Fruit fly (Drosophila melanogaster) whole organism, embryonic: ENCODE data around the gene Clk.

Experiments used
- CG10366 ChIP-seq: fragments of 200-800 bp; sonication (Bioruptor generic); IDR thresholded peaks from 2 replicates; pipeline ENCODE4 v1.3.6; 2022; ENCODE audit warnings: missing biosample characterization, missing genetic modification characterization
- CG10462 ChIP-seq: fragments of 200-800 bp; sonication (Bioruptor generic); optimal IDR thresholded peaks from 2 replicates; lab custom pipeline; 2016; ENCODE audit warnings: missing biosample characterization, missing genetic modification characterization
- CG12071 ChIP-seq: fragments of 200-800 bp; sonication (Bioruptor generic); optimal IDR thresholded peaks from 3 replicates; lab custom pipeline; 2018; ENCODE audit warnings: missing biosample characterization, mild to moderate bottlenecking, missing genetic modification characterization
- CG15601 ChIP-seq: fragments of 200-800 bp; sonication (Bioruptor generic); optimal IDR thresholded peaks from 3 replicates; lab custom pipeline; 2019; ENCODE audit warnings: missing biosample characterization, mild to moderate bottlenecking, missing genetic modification characterization, moderate library complexity
- CG30020 ChIP-seq: fragments of 200-800 bp; optimal IDR thresholded peaks from 2 replicates; lab custom pipeline; 2019; ENCODE audit warnings: missing biosample characterization, mild to moderate bottlenecking, missing genetic modification characterization, moderate library complexity
- CG32772 ChIP-seq: fragments of 200-800 bp; sonication (Bioruptor generic); IDR thresholded peaks from 2 replicates; pipeline ENCODE4 v1.3.6; 2022; ENCODE audit warnings: missing biosample characterization, missing genetic modification characterization
- CG34376 ChIP-seq: fragments of 200-800 bp; sonication (Bioruptor generic); optimal IDR thresholded peaks from 2 replicates; lab custom pipeline; 2018; ENCODE audit warnings: missing biosample characterization, mild to moderate bottlenecking, missing genetic modification characterization
- CG7271 ChIP-seq: fragments of 200-800 bp; sonication (Bioruptor generic); optimal IDR thresholded peaks from 2 replicates; lab custom pipeline; 2018; ENCODE audit warnings: missing biosample characterization, mild to moderate bottlenecking, missing genetic modification characterization, moderate library complexity
- CG7556 ChIP-seq: fragments of 200-800 bp; sonication (Bioruptor generic); optimal IDR thresholded peaks from 2 replicates; lab custom pipeline; 2017; ENCODE audit warnings: missing biosample characterization, mild to moderate bottlenecking, missing genetic modification characterization
- CG8290 ChIP-seq, 3 experiments: fragments of 200-800 bp; sonication (Bioruptor generic); optimal IDR thresholded peaks; 2 replicates each; lab custom pipeline; 2016 to 2019; ENCODE audit warnings: missing biosample characterization in 3 of 3, missing genetic modification characterization in 3 of 3, mild to moderate bottlenecking in 2 of 3, moderate library complexity in 1 of 3
- Dad ChIP-seq: fragments of 200-800 bp; sonication (Bioruptor generic); optimal IDR thresholded peaks from 3 replicates; lab custom pipeline; 2016; ENCODE audit warnings: missing biosample characterization, missing genetic modification characterization
- Dfd ChIP-seq, 2 experiments: fragments of >200 bp; optimal IDR thresholded peaks; 2 replicates each; lab custom pipeline; 2017; ENCODE audit warnings: missing biosample characterization in 2 of 2, missing genetic modification characterization in 2 of 2
- Dll ChIP-seq: fragments of 200-800 bp; sonication (Bioruptor generic); IDR thresholded peaks from 4 replicates; pipeline ENCODE4 v1.3.6; 2022; ENCODE audit warnings: missing biosample characterization, missing genetic modification characterization; ENCODE audit not compliant: partially characterized antibody
- Fer2 ChIP-seq: fragments of 200-800 bp; sonication (Bioruptor generic); optimal IDR thresholded peaks from 2 replicates; lab custom pipeline; 2018; ENCODE audit warnings: missing biosample characterization, mild to moderate bottlenecking, missing genetic modification characterization, moderate library complexity
- GATAe ChIP-seq: fragments of 200-800 bp; sonication (Bioruptor generic); conservative IDR thresholded peaks from 2 replicates; pipeline ENCODE4 v1.3.6; 2022; ENCODE audit warnings: missing biosample characterization, missing genetic modification characterization
- HmgZ ChIP-seq: fragments of 200-800 bp; sonication (Bioruptor generic); optimal IDR thresholded peaks from 2 replicates; lab custom pipeline; 2018; ENCODE audit warnings: missing biosample characterization, mild to moderate bottlenecking, missing genetic modification characterization
- Kr ChIP-seq: fragments of 200-800 bp; sonication (Bioruptor generic); optimal IDR thresholded peaks from 2 replicates; lab custom pipeline; 2017; ENCODE audit warnings: missing biosample characterization, mild to moderate bottlenecking, missing genetic modification characterization
- Neu2 ChIP-seq: fragments of 200-800 bp; sonication (Bioruptor generic); optimal IDR thresholded peaks from 3 replicates; lab custom pipeline; 2016; ENCODE audit warnings: missing biosample characterization, missing genetic modification characterization, borderline replicate concordance
- Six4 ChIP-seq: fragments of 200-800 bp; sonication (Bioruptor generic); optimal IDR thresholded peaks from 2 replicates; lab custom pipeline; 2016; ENCODE audit warnings: missing biosample characterization, missing genetic modification characterization
- Sox102F ChIP-seq: fragments of 200-800 bp; sonication (Bioruptor generic); optimal IDR thresholded peaks from 2 replicates; lab custom pipeline; 2018; ENCODE audit warnings: missing biosample characterization, mild to moderate bottlenecking, missing genetic modification characterization, moderate library complexity
- bab2 ChIP-seq: fragments of 200-800 bp; sonication (Bioruptor generic); optimal IDR thresholded peaks from 2 replicates; lab custom pipeline; 2016; ENCODE audit warnings: missing biosample characterization, missing genetic modification characterization
- bbx ChIP-seq: fragments of 200-800 bp; sonication (Bioruptor generic); IDR thresholded peaks from 2 replicates; pipeline ENCODE4 v1.3.6; 2022; ENCODE audit warnings: missing biosample characterization, missing genetic modification characterization; ENCODE audit not compliant: partially characterized antibody
- bcd ChIP-seq: fragments of 200-800 bp; sonication (Bioruptor generic); optimal IDR thresholded peaks from 2 replicates; lab custom pipeline; 2017; ENCODE audit warnings: missing biosample characterization, mild to moderate bottlenecking, missing genetic modification characterization
- bigmax ChIP-seq: fragments of 200-800 bp; sonication (Bioruptor generic); optimal IDR thresholded peaks from 2 replicates; lab custom pipeline; 2018; ENCODE audit warnings: missing biosample characterization, mild to moderate bottlenecking, missing genetic modification characterization
- cas ChIP-seq: fragments of 200-800 bp; sonication (Bioruptor generic); IDR thresholded peaks from 2 replicates; pipeline ENCODE4 v1.3.6; 2022; ENCODE audit warnings: missing biosample characterization, missing genetic modification characterization
- chm ChIP-seq: fragments of 200-800 bp; sonication (Bioruptor generic); IDR thresholded peaks from 2 replicates; pipeline ENCODE4 v1.3.6; 2022; ENCODE audit warnings: missing biosample characterization, missing genetic modification characterization
- crp ChIP-seq, 2 experiments: fragments of 200-800 bp; sonication (Bioruptor generic); optimal IDR thresholded peaks; 2 replicates in 1 of 2; 3 replicates in 1 of 2; lab custom pipeline; 2017; ENCODE audit warnings: missing biosample characterization in 2 of 2, missing genetic modification characterization in 2 of 2, mild to moderate bottlenecking in 1 of 2, moderate library complexity in 1 of 2
- emc ChIP-seq: fragments of 200-800 bp; sonication (Bioruptor generic); optimal IDR thresholded peaks from 2 replicates; lab custom pipeline; 2016; ENCODE audit warnings: missing biosample characterization, missing genetic modification characterization
- exex ChIP-seq: fragments of 200-800 bp; sonication (Bioruptor generic); optimal IDR thresholded peaks from 4 replicates; lab custom pipeline; 2018; ENCODE audit warnings: missing biosample characterization, mild to moderate bottlenecking, missing genetic modification characterization, moderate library complexity
- fd3F ChIP-seq: fragments of 200-800 bp; sonication (Bioruptor generic); optimal IDR thresholded peaks from 2 replicates; lab custom pipeline; 2018; ENCODE audit warnings: missing biosample characterization, mild to moderate bottlenecking, missing genetic modification characterization, moderate library complexity
- fd64A ChIP-seq: fragments of 200-800 bp; sonication (Bioruptor generic); optimal IDR thresholded peaks from 3 replicates; lab custom pipeline; 2018; ENCODE audit warnings: missing biosample characterization, mild to moderate bottlenecking, missing genetic modification characterization
- grn ChIP-seq: fragments of 200-800 bp; sonication (Bioruptor generic); optimal IDR thresholded peaks from 3 replicates; lab custom pipeline; 2017; ENCODE audit warnings: missing biosample characterization, missing genetic modification characterization
- lbe ChIP-seq: fragments of 200-800 bp; sonication (Bioruptor generic); optimal IDR thresholded peaks from 2 replicates; lab custom pipeline; 2016; ENCODE audit warnings: missing biosample characterization, mild to moderate bottlenecking, missing genetic modification characterization
- mirr ChIP-seq: fragments of 200-800 bp; sonication (Bioruptor generic); optimal IDR thresholded peaks from 3 replicates; lab custom pipeline; 2018; ENCODE audit warnings: missing biosample characterization, mild to moderate bottlenecking, missing genetic modification characterization
- nom ChIP-seq: fragments of 200-800 bp; sonication (Bioruptor generic); optimal IDR thresholded peaks from 2 replicates; lab custom pipeline; 2017; ENCODE audit warnings: missing biosample characterization, missing genetic modification characterization, mild to moderate bottlenecking, moderate library complexity, missing genetic modification reagents
- pho ChIP-seq: fragments of 200-800 bp; sonication (Bioruptor generic); optimal IDR thresholded peaks from 2 replicates; lab custom pipeline; 2016; ENCODE audit warnings: missing biosample characterization, missing genetic modification characterization
- rib ChIP-seq: fragments of 200-800 bp; sonication (Bioruptor generic); IDR thresholded peaks from 2 replicates; pipeline ENCODE4 v1.3.6; 2022; ENCODE audit warnings: missing biosample characterization, missing genetic modification characterization
- sd ChIP-seq: fragments of 200-800 bp; sonication (Bioruptor generic); optimal IDR thresholded peaks from 3 replicates; lab custom pipeline; 2018; ENCODE audit warnings: missing biosample characterization, mild to moderate bottlenecking, missing genetic modification characterization, moderate library complexity
- sens-2 ChIP-seq: fragments of 200-800 bp; sonication (Bioruptor generic); IDR thresholded peaks from 2 replicates; pipeline ENCODE4 v1.3.6; 2022; ENCODE audit warnings: missing biosample characterization, missing genetic modification characterization
- slp2 ChIP-seq: fragments of 200-800 bp; sonication (Bioruptor generic); optimal IDR thresholded peaks from 2 replicates; lab custom pipeline; 2016; ENCODE audit warnings: missing biosample characterization, missing genetic modification characterization
- ssp ChIP-seq: fragments of 200-800 bp; sonication (Bioruptor generic); IDR thresholded peaks from 2 replicates; pipeline ENCODE4 v1.3.6; 2022; ENCODE audit warnings: missing biosample characterization, missing genetic modification characterization
- sug ChIP-seq: fragments of 200-800 bp; optimal IDR thresholded peaks from 2 replicates; lab custom pipeline; 2019; ENCODE audit warnings: missing biosample characterization, mild to moderate bottlenecking, missing genetic modification characterization, moderate library complexity
- toy ChIP-seq: fragments of 200-800 bp; sonication (Bioruptor generic); IDR thresholded peaks from 2 replicates; pipeline ENCODE4 v1.3.6; 2022; ENCODE audit warnings: missing biosample characterization, missing genetic modification characterization

The Clk gene

dm6 chr3L:7726285-7726684 is 49.1 kb downstream of the Clk start, which contains the start of gene CG7457 (continued):
- TF ChIP-seq chm (GFP tag; lab: Robert Waterston, UW) (no peak), Dll (GFP tag; lab: Robert Waterston, UW) (peak; percentile 92), bcd (GFP tag; lab: Kevin White, UChicago) (no peak), crp (GFP tag; optimal IDR thresholded peaks at IDR 0.05; lab: Kevin White, UChicago) (peak in 1 of 2 experiments; percentile 23), Neu2 (GFP tag; lab: Kevin White, UChicago) (no peak), CG7271 (no peak), CG10462 (GFP tag; lab: Kevin White, UChicago) (no peak), fd3F (GFP tag; lab: Kevin White, UChicago) (no peak), ssp (no peak), CG32772 (GFP tag; lab: Robert Waterston, UW) (no peak), bab2 (no peak), pho (GFP tag; lab: Kevin White, UChicago) (no peak), toy (no peak), lbe (GFP tag; lab: Kevin White, UChicago) (no peak), Sox102F (GFP tag; lab: Kevin White, UChicago) (no peak), CG12071 (GFP tag; lab: Kevin White, UChicago) (no peak), CG15601 (peak; percentile 54)

dm6 chr3L:7721527-7721926 is 53.9 kb downstream of the Clk start:
- no peak for TF ChIP-seq slp2 (GFP tag; lab: Kevin White, UChicago)
- TF ChIP-seq rib (GFP tag; lab: Robert Waterston, UW), result peak; percentile 52; the same call in 1 of the 2 replicates
- TF ChIP-seq emc (GFP tag; lab: Kevin White, UChicago), result no peak
- TF ChIP-seq nom, result no peak
- TF ChIP-seq exex (tag; lab: Kevin White, UChicago), result peak; percentile 91
- no peak for TF ChIP-seq CG7556 (GFP tag; lab: Kevin White, UChicago)
- TF ChIP-seq bigmax, result no peak
- TF ChIP-seq CG34376 (GFP tag; lab: Kevin White, UChicago), result peak; percentile 70
- peak; percentile 65 for TF ChIP-seq sd (tag; lab: Kevin White, UChicago)
- TF ChIP-seq CG10366, result no peak
- peak; percentile 85 for TF ChIP-seq GATAe
- TF ChIP-seq bbx (GFP tag; lab: Robert Waterston, UW), result no peak
- TF ChIP-seq Dad (GFP tag; lab: Kevin White, UChicago), result no peak
- TF ChIP-seq CG8290 (GFP tag; optimal IDR thresholded peaks at IDR 0.05; lab: Kevin White, UChicago), result no peak
- TF ChIP-seq CG8290 (tag; optimal IDR thresholded peaks at IDR 0.05; lab: Kevin White, UChicago), result peak in 1 of 2 experiments; percentile 13
- TF ChIP-seq fd64A (GFP tag; lab: Kevin White, UChicago), result no peak
- TF ChIP-seq CG30020 (tag; lab: Kevin White, UChicago), result no peak
- TF ChIP-seq Fer2, result no peak
- no peak for TF ChIP-seq Kr
- no peak for TF ChIP-seq Six4
- TF ChIP-seq HmgZ (tag; lab: Kevin White, UChicago), result peak; percentile 49
- TF ChIP-seq sens-2, result no peak
- peak; percentile 85 for TF ChIP-seq mirr (GFP tag; lab: Kevin White, UChicago)
- peak; percentile 99 for TF ChIP-seq sug (tag; lab: Kevin White, UChicago)
- no peak for TF ChIP-seq lbe (GFP tag; lab: Kevin White, UChicago)
- TF ChIP-seq cas, result no peak
- TF ChIP-seq Dfd (GFP tag; optimal IDR thresholded peaks at IDR 0.05; lab: Kevin White, UChicago), result no peak
- peak; percentile 34 for TF ChIP-seq grn (GFP tag; lab: Kevin White, UChicago)
